Worm (Caenorhabditis elegans) whole organism, late embryonic: ENCODE results near the gene daf-9.

Experiments used
- C38D4.7 ChIP-seq: fragments of 200-800 bp; sonication (Bioruptor generic); optimal IDR thresholded peaks from 2 replicates; lab custom pipeline; 2018; ENCODE audit warnings: mild to moderate bottlenecking, missing genetic modification characterization, moderate library complexity, missing compliant biosample characterization
- F13H6.1 ChIP-seq: sonication (generic microtip); optimal IDR thresholded peaks from 2 replicates; lab custom pipeline; 2016; ENCODE audit warnings: missing genetic modification characterization, missing compliant biosample characterization
- K02D7.2 ChIP-seq: sonication (generic microtip); optimal IDR thresholded peaks from 2 replicates; lab custom pipeline; 2017; ENCODE audit warnings: mild to moderate bottlenecking, missing genetic modification characterization, missing compliant biosample characterization
- K09A11.1 ChIP-seq: sonication (generic microtip); optimal IDR thresholded peaks from 2 replicates; lab custom pipeline; 2017; ENCODE audit warnings: antibody characterized with exemption, mild to moderate bottlenecking, missing genetic modification characterization, missing compliant biosample characterization; ENCODE audit not compliant: insufficient read depth
- ahr-1 ChIP-seq: sonication (generic microtip); optimal IDR thresholded peaks from 2 replicates; lab custom pipeline; 2016; ENCODE audit warnings: missing genetic modification characterization, missing compliant biosample characterization
- ama-1 ChIP-seq: fragments of 150-350 bp; optimal IDR thresholded peaks from 2 replicates; lab custom pipeline; 2014
- ceh-18 ChIP-seq: sonication (generic microtip); optimal IDR thresholded peaks from 2 replicates; lab custom pipeline; 2016; ENCODE audit warnings: missing genetic modification characterization, missing compliant biosample characterization
- ceh-19 ChIP-seq: fragments of 200-800 bp; sonication (Bioruptor generic); optimal IDR thresholded peaks from 2 replicates; lab custom pipeline; 2018; ENCODE audit warnings: mild to moderate bottlenecking, missing genetic modification characterization, missing compliant biosample characterization
- ceh-2 ChIP-seq: sonication (generic microtip); optimal IDR thresholded peaks from 2 replicates; lab custom pipeline; 2016; ENCODE audit warnings: missing genotype, missing genetic modification characterization, missing compliant biosample characterization
- ceh-31 ChIP-seq: sonication (generic microtip); optimal IDR thresholded peaks from 2 replicates; lab custom pipeline; 2016; ENCODE audit warnings: missing genetic modification characterization, missing compliant biosample characterization
- ceh-34 ChIP-seq: sonication (generic microtip); optimal IDR thresholded peaks from 2 replicates; lab custom pipeline; 2016; ENCODE audit warnings: mild to moderate bottlenecking, missing genetic modification characterization, missing compliant biosample characterization
- ceh-48 ChIP-seq: sonication (generic microtip); optimal IDR thresholded peaks from 2 replicates; lab custom pipeline; 2016; ENCODE audit warnings: missing genetic modification characterization, inconsistent platforms, missing compliant biosample characterization
- che-1 ChIP-seq: sonication (generic microtip); optimal IDR thresholded peaks from 2 replicates; lab custom pipeline; 2016; ENCODE audit warnings: mild to moderate bottlenecking, missing genetic modification characterization, missing compliant biosample characterization
- dve-1 ChIP-seq: sonication (generic microtip); optimal IDR thresholded peaks from 2 replicates; lab custom pipeline; 2017; ENCODE audit warnings: antibody characterized with exemption, mild to moderate bottlenecking, missing genetic modification characterization, missing compliant biosample characterization
- eyg-1 ChIP-seq: sonication (generic microtip); optimal IDR thresholded peaks from 2 replicates; lab custom pipeline; 2016; ENCODE audit warnings: missing genotype, missing genetic modification characterization, missing compliant biosample characterization
- fkh-6 ChIP-seq: sonication (generic microtip); optimal IDR thresholded peaks from 2 replicates; lab custom pipeline; 2016; ENCODE audit warnings: missing genetic modification characterization, missing compliant biosample characterization
- hlh-30 ChIP-seq: sonication (generic microtip); optimal IDR thresholded peaks from 2 replicates; lab custom pipeline; 2017; ENCODE audit warnings: antibody characterized with exemption, missing genetic modification characterization, missing compliant biosample characterization; ENCODE audit not compliant: insufficient read depth
- hlh-6 ChIP-seq: sonication (generic microtip); optimal IDR thresholded peaks from 2 replicates; lab custom pipeline; 2016; ENCODE audit warnings: missing genotype, missing genetic modification characterization, missing compliant biosample characterization
- hlh-8 ChIP-seq: sonication (generic microtip); optimal IDR thresholded peaks from 2 replicates; lab custom pipeline; 2016; ENCODE audit warnings: missing genotype, missing genetic modification characterization, missing compliant biosample characterization
- mec-3 ChIP-seq: sonication (generic microtip); optimal IDR thresholded peaks from 2 replicates; lab custom pipeline; 2016; ENCODE audit warnings: borderline replicate concordance, missing genetic modification characterization, missing compliant biosample characterization
- nfya-1 ChIP-seq: sonication (generic microtip); optimal IDR thresholded peaks from 2 replicates; lab custom pipeline; 2017; ENCODE audit warnings: missing genetic modification characterization, mild to moderate bottlenecking, missing compliant biosample characterization, antibody characterized with exemption, moderate library complexity
- pag-3 ChIP-seq: sonication (generic microtip); optimal IDR thresholded peaks from 2 replicates; lab custom pipeline; 2016; ENCODE audit warnings: missing compliant biosample characterization, missing genetic modification characterization, borderline replicate concordance
- pax-1 ChIP-seq: fragments of 150-350 bp; optimal IDR thresholded peaks from 2 replicates; lab custom pipeline; 2014; ENCODE audit warnings: missing biosample characterization, missing genetic modification characterization
- pha-2 ChIP-seq: sonication (generic microtip); optimal IDR thresholded peaks from 2 replicates; lab custom pipeline; 2017; ENCODE audit warnings: mild to moderate bottlenecking, missing genetic modification characterization, missing compliant biosample characterization
- ref-2 ChIP-seq: sonication (generic microtip); optimal IDR thresholded peaks from 2 replicates; lab custom pipeline; 2016; ENCODE audit warnings: missing genetic modification characterization, missing compliant biosample characterization
- rnt-1 ChIP-seq: sonication (generic microtip); optimal IDR thresholded peaks from 2 replicates; lab custom pipeline; 2016; ENCODE audit warnings: missing genetic modification characterization, missing compliant biosample characterization
- sdc-2 ChIP-seq: sonication (generic microtip); optimal IDR thresholded peaks from 2 replicates; lab custom pipeline; 2016; ENCODE audit warnings: missing genotype, missing genetic modification characterization, missing compliant biosample characterization
- sox-4 ChIP-seq: sonication (generic microtip); optimal IDR thresholded peaks from 2 replicates; lab custom pipeline; 2017; ENCODE audit warnings: mild to moderate bottlenecking, missing genetic modification characterization, inconsistent platforms, missing compliant biosample characterization
- syd-9 ChIP-seq: sonication (generic microtip); optimal IDR thresholded peaks from 2 replicates; lab custom pipeline; 2016; ENCODE audit warnings: mild to moderate bottlenecking, missing genetic modification characterization, moderate library complexity, missing compliant biosample characterization
- tbx-2 ChIP-seq: sonication (generic microtip); optimal IDR thresholded peaks from 2 replicates; lab custom pipeline; 2016; ENCODE audit warnings: missing genetic modification characterization, missing compliant biosample characterization
- unc-42 ChIP-seq: sonication (generic microtip); optimal IDR thresholded peaks from 2 replicates; lab custom pipeline; 2016; ENCODE audit warnings: missing genotype, missing genetic modification characterization, missing compliant biosample characterization
- unc-55 ChIP-seq: sonication (generic microtip); optimal IDR thresholded peaks from 2 replicates; lab custom pipeline; 2017; ENCODE audit warnings: missing biosample characterization, missing genetic modification reagents, missing genetic modification characterization
- unc-86 ChIP-seq: sonication (generic microtip); optimal IDR thresholded peaks from 2 replicates; lab custom pipeline; 2016; ENCODE audit warnings: missing genetic modification characterization, missing compliant biosample characterization

daf-9 gene

ce11 chrX:6196627-6197026 lies at the start of gene daf-9:
daf-9 (plus strand) TSS chrX:6196927.
- no peak for TF ChIP-seq ceh-19 (GFP tag; lab: Kevin White, UChicago)
- no peak for TF ChIP-seq unc-55 (GFP tag; lab: Kevin White, UChicago)
- no peak for TF ChIP-seq hlh-8 (tag; lab: Kevin White, UChicago)
- TF ChIP-seq sdc-2 (tag; lab: Kevin White, UChicago) = no peak
- no peak for TF ChIP-seq eyg-1 (tag; lab: Kevin White, UChicago)
- TF ChIP-seq F13H6.1 (tag; lab: Kevin White, UChicago) = no peak
- TF ChIP-seq ceh-48 = no peak
- TF ChIP-seq dve-1 (tag; lab: Kevin White, UChicago) = no peak
- no peak for TF ChIP-seq C38D4.7 (GFP tag; lab: Kevin White, UChicago)
- TF ChIP-seq hlh-30 (tag; lab: Kevin White, UChicago) = no peak
- no peak for TF ChIP-seq pax-1 (tag; lab: Kevin White, UChicago)
- no peak for TF ChIP-seq ceh-2 (tag; lab: Kevin White, UChicago)
- no peak for TF ChIP-seq K09A11.1 (tag; lab: Kevin White, UChicago)
- TF ChIP-seq syd-9 (tag; lab: Kevin White, UChicago) = no peak
- TF ChIP-seq K02D7.2 (tag; lab: Kevin White, UChicago) = no peak
- TF ChIP-seq ceh-34 (tag; lab: Kevin White, UChicago) = no peak
- TF ChIP-seq mec-3 (tag; lab: Kevin White, UChicago) = no peak
- TF ChIP-seq ahr-1 = no peak
- no peak for TF ChIP-seq sox-4
- TF ChIP-seq pag-3 (tag; lab: Kevin White, UChicago) = no peak

ce11 chrX:6150449-6150848 lies 46.3 kb upstream of the daf-9 start, which contains the start of gene tag-275:
tag-275 (minus strand) TSS chrX:6150549.
- no peak for TF ChIP-seq ceh-31 (tag; lab: Kevin White, UChicago)
- no peak for TF ChIP-seq fkh-6 (tag; lab: Kevin White, UChicago)
- no peak for TF ChIP-seq ceh-34 (tag; lab: Kevin White, UChicago)

ce11 chrX:6150949-6151519 lies 45.7 kb upstream of the daf-9 start:
- no peak for TF ChIP-seq pha-2 (tag; lab: Kevin White, UChicago)
- peak; percentile 37 for TF ChIP-seq unc-55 (GFP tag; lab: Kevin White, UChicago)
- peak; percentile 30 for TF ChIP-seq ceh-19 (GFP tag; lab: Kevin White, UChicago)
- TF ChIP-seq nfya-1 = peak; percentile 15
- no peak for TF ChIP-seq ceh-18 (tag; lab: Kevin White, UChicago)
- TF ChIP-seq ceh-31 (tag; lab: Kevin White, UChicago) = peak; percentile 58
- no peak for TF ChIP-seq ceh-2 (tag; lab: Kevin White, UChicago)
- TF ChIP-seq sox-4 = no peak
- no peak for TF ChIP-seq unc-86 (tag; lab: Kevin White, UChicago)
- TF ChIP-seq hlh-6 (tag; lab: Kevin White, UChicago) = peak; percentile 62
- TF ChIP-seq ama-1 = no peak
- TF ChIP-seq C38D4.7 (GFP tag; lab: Kevin White, UChicago) = peak; percentile 21
- TF ChIP-seq rnt-1 = peak; percentile 41
- peak; percentile 4 for TF ChIP-seq sdc-2 (tag; lab: Kevin White, UChicago)
- TF ChIP-seq ref-2 (tag; lab: Kevin White, UChicago) = peak; percentile 43
- no peak for TF ChIP-seq che-1 (tag; lab: Kevin White, UChicago)
- TF ChIP-seq hlh-8 (tag; lab: Kevin White, UChicago) = peak; percentile 72
- peak; percentile 47 for TF ChIP-seq tbx-2 (tag; lab: Kevin White, UChicago)
- TF ChIP-seq, all 69 proteins: peak for 11

ce11 chrX:6155436-6155835 lies 41.3 kb upstream of the daf-9 start:
- TF ChIP-seq unc-42 (tag; lab: Kevin White, UChicago) (peak; percentile 83), hlh-6 (tag; lab: Kevin White, UChicago) (no peak)
